Worm (Caenorhabditis elegans) whole organism, young adult: ENCODE data around the gene gur-3.
A peak's percentile ranks its signal among the peaks of the same experiment; 100 is the strongest.

Experiments
- B0035.1 ChIP-seq: sonication (generic microtip); optimal IDR thresholded peaks from 2 replicates; lab custom pipeline; 2016; ENCODE audit warnings: missing genetic modification characterization, mild to moderate bottlenecking, missing compliant biosample characterization, missing genotype, missing genetic modification reagents
- B0336.3 ChIP-seq: fragments of 200-800 bp; sonication (Bioruptor generic); IDR thresholded peaks from 2 replicates; pipeline ENCODE4 v1.3.6; 2022; ENCODE audit warnings: missing genetic modification characterization, missing compliant biosample characterization
- C17E4.6 ChIP-seq: fragments of 200-800 bp; sonication (Bioruptor generic); IDR thresholded peaks from 2 replicates; pipeline ENCODE4 v1.3.6; 2022; ENCODE audit warnings: missing genetic modification reagents, missing genetic modification characterization, missing compliant biosample characterization
- D2030.7 ChIP-seq: fragments of 200-800 bp; sonication (Bioruptor generic); IDR thresholded peaks from 2 replicates; pipeline ENCODE4 v1.3.6; 2022; ENCODE audit warnings: missing genetic modification reagents, missing genetic modification characterization, missing compliant biosample characterization
- F10E7.11 ChIP-seq: sonication (generic microtip); optimal IDR thresholded peaks from 2 replicates; lab custom pipeline; 2017; ENCODE audit warnings: mild to moderate bottlenecking, missing genetic modification characterization, moderate library complexity, missing compliant biosample characterization
- F22D6.2 ChIP-seq: sonication (generic microtip); optimal IDR thresholded peaks from 2 replicates; lab custom pipeline; 2016; ENCODE audit warnings: mild to moderate bottlenecking, missing genetic modification characterization, missing compliant biosample characterization
- F49E8.2 ChIP-seq: sonication (generic microtip); optimal IDR thresholded peaks from 3 replicates; lab custom pipeline; 2017; ENCODE audit warnings: missing genetic modification characterization, mild to moderate bottlenecking, missing compliant biosample characterization, antibody characterized with exemption, moderate library complexity; ENCODE audit not compliant: insufficient read depth
- F52B5.7 ChIP-seq: sonication (generic microtip); optimal IDR thresholded peaks from 2 replicates; lab custom pipeline; 2016; ENCODE audit warnings: mild to moderate bottlenecking, missing genetic modification characterization, missing compliant biosample characterization
- F55B11.4 ChIP-seq: sonication (generic microtip); optimal IDR thresholded peaks from 2 replicates; lab custom pipeline; 2016; ENCODE audit warnings: missing compliant biosample characterization, missing genetic modification characterization, borderline replicate concordance; ENCODE audit not compliant: insufficient read depth
- F57A8.1 ChIP-seq: fragments of 200-800 bp; sonication (Bioruptor generic); optimal IDR thresholded peaks from 2 replicates; lab custom pipeline; 2018; ENCODE audit warnings: mild to moderate bottlenecking, missing genetic modification characterization, moderate library complexity, missing compliant biosample characterization
- F57C9.4 ChIP-seq: sonication (generic microtip); optimal IDR thresholded peaks from 2 replicates; lab custom pipeline; 2017; ENCODE audit warnings: mild to moderate bottlenecking, missing genetic modification characterization, missing compliant biosample characterization
- K11D2.4 ChIP-seq: fragments of 200-800 bp; sonication (Bioruptor generic); IDR thresholded peaks from 2 replicates; pipeline ENCODE4 v1.3.6; 2022; ENCODE audit warnings: missing genetic modification reagents, missing genetic modification characterization, missing compliant biosample characterization
- Y53G8AR.9 ChIP-seq: fragments of 200-800 bp; sonication (Bioruptor generic); conservative IDR thresholded peaks from 2 replicates; pipeline ENCODE4 v1.3.6; 2022; ENCODE audit warnings: missing genetic modification reagents, missing genetic modification characterization, missing compliant biosample characterization
- ama-1 ChIP-seq, 3 experiments: fragments of 150-350 bp in 1 of 3; sonication (generic microtip) in 2 of 3; optimal IDR thresholded peaks; 2 replicates each; lab custom pipeline; 2014 to 2018; ENCODE audit warnings: missing biosample characterization in 2 of 3, missing genetic modification characterization in 2 of 3, missing genetic modification reagents in 2 of 3
- atf-7 ChIP-seq: sonication (generic microtip); optimal IDR thresholded peaks from 2 replicates; lab custom pipeline; 2017; ENCODE audit warnings: mild to moderate bottlenecking, missing genetic modification characterization, missing compliant biosample characterization
- attf-5 ChIP-seq: fragments of 200-800 bp; sonication (Bioruptor generic); optimal IDR thresholded peaks from 2 replicates; lab custom pipeline; 2018; ENCODE audit warnings: mild to moderate bottlenecking, missing genetic modification characterization, missing compliant biosample characterization
- ccch-3 ChIP-seq: fragments of 200-800 bp; sonication (Bioruptor generic); optimal IDR thresholded peaks from 2 replicates; lab custom pipeline; 2018; ENCODE audit warnings: mild to moderate bottlenecking, missing genetic modification characterization, missing compliant biosample characterization
- ceh-27 ChIP-seq: fragments of 200-800 bp; sonication (Bioruptor generic); optimal IDR thresholded peaks from 2 replicates; lab custom pipeline; 2018; ENCODE audit warnings: mild to moderate bottlenecking, missing genetic modification characterization, moderate library complexity, missing compliant biosample characterization
- ceh-91 ChIP-seq: fragments of 200-800 bp; sonication (Bioruptor generic); IDR thresholded peaks from 2 replicates; pipeline ENCODE4 v1.3.6; 2022; ENCODE audit warnings: missing genetic modification reagents, missing genetic modification characterization, missing compliant biosample characterization
- chd-7 ChIP-seq: sonication (generic microtip); optimal IDR thresholded peaks from 2 replicates; lab custom pipeline; 2016; ENCODE audit warnings: mild to moderate bottlenecking, missing genetic modification characterization, moderate library complexity, missing compliant biosample characterization
- efl-1 ChIP-seq: fragments of 150-350 bp; optimal IDR thresholded peaks from 2 replicates; lab custom pipeline; 2014; ENCODE audit warnings: missing biosample characterization, missing genetic modification reagents, missing genetic modification characterization
- egl-18 ChIP-seq: fragments of 200-800 bp; sonication (Bioruptor generic); IDR thresholded peaks from 2 replicates; pipeline ENCODE4 v1.3.6; 2022; ENCODE audit warnings: missing genetic modification reagents, missing genetic modification characterization, missing compliant biosample characterization
- egl-44 ChIP-seq: fragments of 200-800 bp; sonication (Bioruptor generic); IDR thresholded peaks from 2 replicates; pipeline ENCODE4 v1.3.6; 2022; ENCODE audit warnings: missing genetic modification reagents, missing genetic modification characterization, missing compliant biosample characterization
- ets-4 ChIP-seq: fragments of 200-800 bp; sonication (Bioruptor generic); optimal IDR thresholded peaks from 2 replicates; lab custom pipeline; 2018; ENCODE audit warnings: mild to moderate bottlenecking, missing genetic modification characterization, missing compliant biosample characterization
- fkh-3 ChIP-seq: sonication (generic microtip); optimal IDR thresholded peaks from 2 replicates; lab custom pipeline; 2016; ENCODE audit warnings: mild to moderate bottlenecking, missing genetic modification characterization, missing compliant biosample characterization
- hlh-12 ChIP-seq: sonication (generic microtip); optimal IDR thresholded peaks from 2 replicates; lab custom pipeline; 2016; ENCODE audit warnings: missing genetic modification characterization, missing compliant biosample characterization
- hrde-1 ChIP-seq: sonication (generic microtip); optimal IDR thresholded peaks from 2 replicates; lab custom pipeline; 2016; ENCODE audit warnings: missing genetic modification characterization, mild to moderate bottlenecking, missing compliant biosample characterization, moderate library complexity, missing genotype, missing genetic modification reagents, borderline replicate concordance
- let-526 ChIP-seq: fragments of 200-800 bp; sonication (Bioruptor generic); IDR thresholded peaks from 2 replicates; pipeline ENCODE4 v1.3.6; 2022; ENCODE audit warnings: missing genetic modification reagents, missing genetic modification characterization, missing compliant biosample characterization
- lsy-27 ChIP-seq: sonication (generic microtip); optimal IDR thresholded peaks from 2 replicates; lab custom pipeline; 2017; ENCODE audit warnings: missing genetic modification characterization, mild to moderate bottlenecking, missing compliant biosample characterization, antibody characterized with exemption, missing genotype, borderline replicate concordance; ENCODE audit not compliant: insufficient read depth
- madf-3 ChIP-seq: fragments of 200-800 bp; sonication (Bioruptor generic); IDR thresholded peaks from 2 replicates; pipeline ENCODE4 v1.3.6; 2022; ENCODE audit warnings: missing genetic modification reagents, missing genetic modification characterization, missing compliant biosample characterization
- mcd-1 ChIP-seq: fragments of 200-800 bp; sonication (Bioruptor generic); IDR thresholded peaks from 2 replicates; pipeline ENCODE4 v1.3.6; 2022; ENCODE audit warnings: missing genetic modification reagents, missing genetic modification characterization, missing compliant biosample characterization
- nhr-120 ChIP-seq: fragments of 200-800 bp; sonication (Bioruptor generic); IDR thresholded peaks from 2 replicates; pipeline ENCODE4 v1.3.6; 2022; ENCODE audit warnings: missing genetic modification characterization, missing compliant biosample characterization
- nhr-27 ChIP-seq: fragments of 200-800 bp; sonication (Bioruptor generic); optimal IDR thresholded peaks from 2 replicates; lab custom pipeline; 2018; ENCODE audit warnings: mild to moderate bottlenecking, missing genetic modification characterization, moderate library complexity, missing compliant biosample characterization
- pbrm-1 ChIP-seq: fragments of 200-800 bp; sonication (Bioruptor generic); IDR thresholded peaks from 2 replicates; pipeline ENCODE4 v1.3.6; 2022; ENCODE audit warnings: missing genetic modification reagents, missing genetic modification characterization, missing compliant biosample characterization
- pha-4 ChIP-seq: fragments of 150-350 bp; sonication (generic microtip); optimal IDR thresholded peaks from 2 replicates; lab custom pipeline; 2014; ENCODE audit warnings: missing biosample characterization, missing genetic modification reagents, missing genetic modification characterization
- snpc-4 ChIP-seq, 5 experiments: fragments of 150-350 bp in 1 of 5; sonication (generic microtip) in 4 of 5; optimal IDR thresholded peaks; 2 replicates each; lab custom pipeline; 2014 to 2018; ENCODE audit warnings: missing genetic modification characterization in 5 of 5, missing biosample characterization in 3 of 5, antibody characterized with exemption in 2 of 5, mild to moderate bottlenecking in 2 of 5, missing compliant biosample characterization in 2 of 5, missing genotype in 2 of 5, moderate library complexity in 2 of 5, missing genetic modification reagents in 1 of 5
- somi-1 ChIP-seq: fragments of 200-800 bp; sonication (Bioruptor generic); optimal IDR thresholded peaks from 2 replicates; lab custom pipeline; 2018; ENCODE audit warnings: mild to moderate bottlenecking, missing genetic modification characterization, missing compliant biosample characterization
- unc-130 ChIP-seq: sonication (generic microtip); optimal IDR thresholded peaks from 2 replicates; lab custom pipeline; 2016; ENCODE audit warnings: missing genetic modification reagents, missing genetic modification characterization, missing compliant biosample characterization
- zfh-2 ChIP-seq: fragments of 200-800 bp; sonication (Bioruptor generic); conservative IDR thresholded peaks from 2 replicates; pipeline ENCODE4 v1.3.6; 2022; ENCODE audit warnings: missing genetic modification reagents, missing genetic modification characterization, missing compliant biosample characterization
- ztf-22 ChIP-seq: fragments of 200-800 bp; sonication (Bioruptor generic); optimal IDR thresholded peaks from 2 replicates; lab custom pipeline; 2018; ENCODE audit warnings: mild to moderate bottlenecking, missing genetic modification characterization, moderate library complexity, missing compliant biosample characterization
- ztf-6 ChIP-seq: fragments of 200-800 bp; sonication (Bioruptor generic); IDR thresholded peaks from 2 replicates; pipeline ENCODE4 v1.3.6; 2022; ENCODE audit warnings: missing genetic modification reagents, missing genetic modification characterization, missing compliant biosample characterization

Gene gur-3

DNA sequence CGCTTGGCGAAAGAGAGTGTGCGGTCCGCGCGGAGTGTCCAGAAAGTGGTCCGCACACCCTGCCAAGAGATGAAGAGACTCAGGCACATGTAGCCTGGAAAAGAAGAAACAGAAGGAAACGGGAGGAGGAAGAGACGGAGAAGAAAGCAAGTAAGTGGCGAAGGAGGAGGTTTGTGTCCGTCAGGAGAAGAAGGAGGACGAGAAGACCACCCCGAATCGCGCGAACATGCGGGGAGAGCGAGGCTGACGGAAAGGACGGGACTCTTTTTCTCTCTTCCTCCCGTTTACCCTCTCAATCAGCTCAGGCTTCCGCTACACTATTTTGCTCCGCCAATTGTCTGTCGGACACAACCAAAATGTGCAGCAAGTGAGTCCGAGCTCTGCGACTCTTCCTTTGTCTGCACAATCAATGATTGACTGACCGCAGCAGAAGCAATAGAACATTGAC, 29.4 kb upstream of the gur-3 start (continued):
- TF ChIP-seq lsy-27 (tag; lab: Kevin White, UChicago) (no peak), let-526 (GFP tag; lab: Robert Waterston, UW) (no peak), hrde-1 (tag; lab: Kevin White, UChicago) (no peak), F57C9.4 (no peak), D2030.7 (GFP tag; lab: Robert Waterston, UW) (no peak), pbrm-1 (GFP tag; lab: Robert Waterston, UW) (0 out of 2 replicates have a peak, but pooled peaks have one; percentile 48), attf-5 (GFP tag; lab: Kevin White, UChicago) (peak; percentile 33), K11D2.4 (peak; percentile 64; the same call in 1 of the 2 replicates), ama-1 (optimal IDR thresholded peaks at IDR 0.05; lab: Kevin White, UChicago) (no peak), ama-1 (GFP tag; optimal IDR thresholded peaks at IDR 0.05; lab: Kevin White, UChicago) (no peak), ccch-3 (GFP tag; lab: Kevin White, UChicago) (no peak), zfh-2 (GFP tag; lab: Robert Waterston, UW) (peak; percentile 98), ceh-91 (no peak), fkh-3 (tag; lab: Kevin White, UChicago) (no peak), B0336.3 (no peak; the same call in 1 of the 2 replicates), C17E4.6 (GFP tag; lab: Robert Waterston, UW) (no peak), F55B11.4 (tag; lab: Kevin White, UChicago) (no peak), somi-1 (GFP tag; lab: Kevin White, UChicago) (no peak), F10E7.11 (no peak), unc-130 (GFP tag; lab: Kevin White, UChicago) (no peak), hlh-12 (no peak), ztf-22 (no peak), atf-7 (tag; lab: Kevin White, UChicago) (no peak), madf-3 (no peak), ztf-6 (GFP tag; lab: Robert Waterston, UW) (peak; percentile 60; the same call in 1 of the 2 replicates), egl-18 (GFP tag; lab: Robert Waterston, UW) (0 out of 2 replicates have a peak, but pooled peaks have one; percentile 62), F22D6.2 (tag; lab: Kevin White, UChicago) (no peak), pha-4 (tag; lab: Kevin White, UChicago) (no peak)

DNA sequence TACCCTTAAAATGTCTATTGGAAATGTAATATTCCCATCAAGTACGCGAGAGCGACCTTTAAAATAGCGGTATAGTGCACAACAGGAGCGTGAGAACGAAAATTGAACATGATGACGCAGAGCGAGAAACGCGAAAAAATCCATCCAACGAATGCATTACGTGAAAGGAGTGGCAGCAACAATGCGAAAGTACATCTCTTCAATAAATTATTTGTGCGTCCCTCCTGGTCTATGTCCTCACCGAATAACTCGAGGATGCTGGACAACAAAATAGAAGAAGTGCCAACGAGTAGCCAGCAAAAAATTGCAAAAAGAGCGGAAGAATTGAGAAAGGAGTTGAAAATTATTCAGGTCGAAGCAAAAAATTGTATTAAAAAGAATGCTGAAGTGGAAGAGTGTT, 27.8 kb upstream of the gur-3 start:
- no peak for TF ChIP-seq egl-44 (GFP tag; lab: Robert Waterston, UW)
- TF ChIP-seq unc-130 (GFP tag; lab: Kevin White, UChicago), result no peak
- TF ChIP-seq madf-3, result no peak
- no peak for TF ChIP-seq atf-7 (tag; lab: Kevin White, UChicago)
- TF ChIP-seq B0035.1, result no peak
- TF ChIP-seq ceh-27 (GFP tag; lab: Kevin White, UChicago), result peak; percentile 30
- TF ChIP-seq F57A8.1 (GFP tag; lab: Kevin White, UChicago), result no peak
- no peak for TF ChIP-seq nhr-27 (tag; lab: Kevin White, UChicago)

DNA sequence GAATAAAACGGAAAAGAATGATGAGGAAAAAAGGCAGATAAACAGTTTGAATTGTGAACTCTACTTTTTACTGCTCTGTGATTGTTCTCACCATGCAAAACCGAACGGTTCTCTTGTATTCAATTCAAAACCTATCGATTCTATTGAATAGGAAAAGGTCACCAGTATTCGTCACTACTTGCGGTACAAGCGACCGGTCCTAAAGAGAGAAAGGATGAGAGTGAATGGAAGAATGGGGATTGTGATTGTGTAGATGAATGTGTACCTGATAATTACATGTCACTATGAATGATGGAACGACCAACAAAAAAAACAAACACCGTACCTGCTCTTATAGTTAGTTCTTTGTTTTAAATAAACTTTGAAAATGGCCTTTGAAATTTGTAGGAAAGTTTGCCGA, 26.7 kb upstream of the gur-3 start:
- no peak for TF ChIP-seq Y53G8AR.9 (GFP tag; lab: Robert Waterston, UW)
- TF ChIP-seq efl-1 (GFP tag; lab: Kevin White, UChicago), result no peak
- no peak for TF ChIP-seq F22D6.2 (tag; lab: Kevin White, UChicago)
- no peak for TF ChIP-seq ets-4 (GFP tag; lab: Kevin White, UChicago)
- no peak for TF ChIP-seq attf-5 (GFP tag; lab: Kevin White, UChicago)
- TF ChIP-seq mcd-1 (GFP tag; lab: Robert Waterston, UW), result no peak
- TF ChIP-seq F52B5.7 (tag; lab: Kevin White, UChicago), result no peak
- TF ChIP-seq ceh-27 (GFP tag; lab: Kevin White, UChicago), result no peak
- TF ChIP-seq F49E8.2 (tag; lab: Kevin White, UChicago), result no peak
- no peak for TF ChIP-seq hlh-12
- TF ChIP-seq chd-7 (tag; lab: Kevin White, UChicago), result no peak
- no peak for TF ChIP-seq pbrm-1 (GFP tag; lab: Robert Waterston, UW)
- TF ChIP-seq F57A8.1 (GFP tag; lab: Kevin White, UChicago), result no peak
- TF ChIP-seq nhr-120 (GFP tag; lab: Robert Waterston, UW), result no peak
- no peak for TF ChIP-seq snpc-4 (GFP tag; optimal IDR thresholded peaks at IDR 0.05; lab: Kevin White, UChicago)
- no peak for TF ChIP-seq snpc-4 (tag; optimal IDR thresholded peaks at IDR 0.05; lab: Kevin White, UChicago)
- no peak for TF ChIP-seq egl-18 (GFP tag; lab: Robert Waterston, UW)
